Worm (Caenorhabditis elegans) whole organism, young adult: ENCODE data around the gene srz-62.

ENCODE experiments used
- F52B5.7 ChIP-seq: sonication (generic microtip); optimal IDR thresholded peaks from 2 replicates; lab custom pipeline; 2016; ENCODE audit warnings: mild to moderate bottlenecking, missing genetic modification characterization, missing compliant biosample characterization
- F55B11.4 ChIP-seq: sonication (generic microtip); optimal IDR thresholded peaks from 2 replicates; lab custom pipeline; 2016; ENCODE audit warnings: missing compliant biosample characterization, missing genetic modification characterization, borderline replicate concordance; ENCODE audit not compliant: insufficient read depth
- F57C9.4 ChIP-seq: sonication (generic microtip); optimal IDR thresholded peaks from 2 replicates; lab custom pipeline; 2017; ENCODE audit warnings: mild to moderate bottlenecking, missing genetic modification characterization, missing compliant biosample characterization
- Y56A3A.18 ChIP-seq: fragments of 200-800 bp; sonication (Bioruptor generic); IDR thresholded peaks from 2 replicates; pipeline ENCODE4 v1.3.6; 2022; ENCODE audit warnings: missing genetic modification reagents, missing genetic modification characterization, missing compliant biosample characterization
- ama-1 ChIP-seq, 3 experiments: fragments of 150-350 bp in 1 of 3; sonication (generic microtip) in 2 of 3; optimal IDR thresholded peaks; 2 replicates each; lab custom pipeline; 2014 to 2018; ENCODE audit warnings: missing biosample characterization in 2 of 3, missing genetic modification characterization in 2 of 3, missing genetic modification reagents in 2 of 3
- atf-7 ChIP-seq: sonication (generic microtip); optimal IDR thresholded peaks from 2 replicates; lab custom pipeline; 2017; ENCODE audit warnings: mild to moderate bottlenecking, missing genetic modification characterization, missing compliant biosample characterization
- attf-6 ChIP-seq: fragments of 200-800 bp; sonication (Bioruptor generic); IDR thresholded peaks from 2 replicates; pipeline ENCODE4 v1.3.6; 2022; ENCODE audit warnings: missing genetic modification reagents, missing genetic modification characterization, missing compliant biosample characterization
- dpl-1 ChIP-seq: fragments of 150-350 bp; optimal IDR thresholded peaks from 2 replicates; lab custom pipeline; 2014; ENCODE audit warnings: missing biosample characterization, missing genetic modification reagents, missing genetic modification characterization
- nfyb-1 ChIP-seq: fragments of 200-800 bp; sonication (Bioruptor generic); IDR thresholded peaks from 2 replicates; pipeline ENCODE4 v1.3.6; 2022; ENCODE audit warnings: missing genetic modification reagents, missing genetic modification characterization, missing compliant biosample characterization
- snpc-4 ChIP-seq, 5 experiments: fragments of 150-350 bp in 1 of 5; sonication (generic microtip) in 4 of 5; optimal IDR thresholded peaks; 2 replicates each; lab custom pipeline; 2014 to 2018; ENCODE audit warnings: missing genetic modification characterization in 5 of 5, missing biosample characterization in 3 of 5, antibody characterized with exemption in 2 of 5, mild to moderate bottlenecking in 2 of 5, missing compliant biosample characterization in 2 of 5, missing genotype in 2 of 5, moderate library complexity in 2 of 5, missing genetic modification reagents in 1 of 5
- sptf-2 ChIP-seq: fragments of 200-800 bp; sonication (Bioruptor generic); optimal IDR thresholded peaks from 2 replicates; lab custom pipeline; 2018; ENCODE audit warnings: mild to moderate bottlenecking, missing genetic modification characterization, missing compliant biosample characterization

DNA sequence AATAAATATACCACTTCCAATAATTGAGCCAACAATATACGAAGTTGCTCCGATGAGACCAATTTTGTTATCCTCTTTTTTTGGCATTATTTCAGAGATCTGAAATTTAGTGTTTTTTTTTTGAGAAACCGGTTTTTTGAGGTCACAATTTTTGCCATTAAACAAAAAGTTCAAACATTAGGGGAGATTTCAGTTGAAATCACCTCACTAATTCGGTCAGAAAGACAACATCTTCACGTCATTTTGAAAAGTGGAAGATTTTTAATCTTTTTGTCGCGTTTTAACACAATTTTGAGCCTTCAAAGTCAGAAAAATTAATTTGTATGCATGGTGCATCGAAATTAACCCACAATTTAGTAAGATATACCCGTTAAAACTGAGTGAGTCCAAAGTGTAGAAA lies 35.4 kb upstream of the srz-62 start, which contains the start of gene aat-8:
- TF ChIP-seq Y56A3A.18 (no peak), F55B11.4 (tag; lab: Kevin White, UChicago) (no peak), atf-7 (no peak), dpl-1 (GFP tag; lab: Kevin White, UChicago) (no peak), ama-1 (optimal IDR thresholded peaks at IDR 0.05; lab: Kevin White, UChicago) (no peak), ama-1 (GFP tag; optimal IDR thresholded peaks at IDR 0.05; lab: Kevin White, UChicago) (no peak), nfyb-1 (no peak), F52B5.7 (no peak), snpc-4 (GFP tag; optimal IDR thresholded peaks at IDR 0.05; lab: Kevin White, UChicago) (no peak), snpc-4 (tag; optimal IDR thresholded peaks at IDR 0.05; lab: Kevin White, UChicago) (no peak), sptf-2 (no peak), F57C9.4 (tag; lab: Kevin White, UChicago) (no peak), attf-6 (GFP tag; lab: Robert Waterston, UW) (no peak)
